Fruit fly (Drosophila melanogaster): Measurements from ENCODE around the gene Sirup.
A peak's percentile ranks its signal among the peaks of the same experiment; 100 is the strongest.

Gene Sirup

dm6 chr2L:7993984-7994854 is 4.5 kb upstream of the Sirup start, which contains the start of gene pes (continued):
- peak; percentile 92 for TF ChIP-seq cyc (GFP tag; optimal IDR thresholded peaks at IDR 0.05)
- TF ChIP-seq fd59A (GFP tag; optimal IDR thresholded peaks at IDR 0.05), result peak; percentile 9
- TF ChIP-seq Sox15 (GFP tag; optimal IDR thresholded peaks at IDR 0.05), result no peak
- peak; percentile 96 for TF ChIP-seq fkh (GFP tag; optimal IDR thresholded peaks at IDR 0.05)
- TF ChIP-seq Blimp-1 (GFP tag; optimal IDR thresholded peaks at IDR 0.05), result peak; percentile 84
- peak; percentile 81 for TF ChIP-seq CG16779 (tag; optimal IDR thresholded peaks at IDR 0.05)
- TF ChIP-seq Hr4 (GFP tag; optimal IDR thresholded peaks at IDR 0.05), result peak; percentile 93
- peak; percentile 34 for TF ChIP-seq dac (GFP tag; optimal IDR thresholded peaks at IDR 0.05)
- TF ChIP-seq achi (GFP tag; optimal IDR thresholded peaks at IDR 0.05), result peak; percentile 42
- TF ChIP-seq CG8632 (GFP tag; optimal IDR thresholded peaks at IDR 0.05), result peak; percentile 87

DNA sequence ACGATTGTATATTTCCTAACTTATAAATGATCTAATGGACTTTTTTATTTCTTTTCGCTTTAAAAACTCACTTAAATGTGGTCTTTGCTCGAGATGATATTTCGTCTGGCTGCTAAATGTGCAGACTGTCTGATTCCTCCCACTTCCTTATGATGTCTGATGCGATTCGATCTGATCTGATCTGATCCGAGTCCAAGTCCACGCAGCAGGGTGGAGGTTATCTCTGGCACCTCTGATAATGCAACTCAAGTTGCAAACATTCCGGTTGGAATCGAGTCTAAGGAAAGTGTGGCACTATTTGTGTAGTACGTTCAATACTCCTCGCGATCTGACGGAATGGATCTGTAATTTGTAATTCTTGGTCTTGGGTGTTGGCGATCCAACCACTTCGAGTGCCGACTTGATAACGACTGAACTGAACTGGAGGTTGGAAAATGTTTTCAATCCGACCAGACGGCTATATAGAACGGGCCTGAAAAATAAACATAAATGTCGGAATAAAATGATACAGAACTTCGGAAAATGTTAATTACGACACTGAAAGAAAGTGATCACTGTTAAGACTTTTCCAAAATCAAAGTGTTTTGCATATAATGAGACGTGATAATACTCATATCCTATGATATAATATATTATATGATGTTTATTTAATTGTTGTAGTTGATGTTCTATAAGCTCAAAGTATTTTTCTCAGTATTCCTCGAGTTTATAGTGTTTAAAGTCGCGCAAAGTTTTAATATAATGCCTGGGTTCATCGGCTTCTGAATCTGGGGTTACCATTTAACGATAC is 1.2 kb upstream of the Sirup start:
- TF ChIP-seq acj6 (GFP tag; optimal IDR thresholded peaks at IDR 0.05) (peak; percentile 34), CG15336 (GFP tag; IDR thresholded peaks at IDR 0.05) (0 out of 2 replicates have a peak, but pooled peaks have one; percentile 9), CG8119 (GFP tag; IDR thresholded peaks at IDR 0.05) (no peak), Eip78C (GFP tag) (peak; percentile 78), esn (GFP tag; optimal IDR thresholded peaks at IDR 0.05) (no peak), CG6792 (GFP tag; optimal IDR thresholded peaks at IDR 0.05) (peak; percentile 32), Sox14 (GFP tag; optimal IDR thresholded peaks at IDR 0.05) (no peak), Sox15 (GFP tag; optimal IDR thresholded peaks at IDR 0.05) (no peak), CG9139 (GFP tag; optimal IDR thresholded peaks at IDR 0.05) (peak; percentile 23), CG11762 (GFP tag; optimal IDR thresholded peaks at IDR 0.05; ENCODE audit: insufficient read depth) (peak; percentile 23), Blimp-1 (GFP tag; optimal IDR thresholded peaks at IDR 0.05) (no peak), OdsH (GFP tag; optimal IDR thresholded peaks at IDR 0.05) (peak; percentile 35), CG4318 (GFP tag; optimal IDR thresholded peaks at IDR 0.05) (no peak), Ets96B (tag; optimal IDR thresholded peaks at IDR 0.05) (peak; percentile 68), CG11294 (GFP tag; IDR thresholded peaks at IDR 0.05) (no peak), Hr38 (GFP tag; optimal IDR thresholded peaks at IDR 0.05) (no peak), CG10669 (GFP tag; optimal IDR thresholded peaks at IDR 0.05) (peak; percentile 56), CG3919 (GFP tag; optimal IDR thresholded peaks at IDR 0.05) (peak; percentile 13), CG1621 (tag; optimal IDR thresholded peaks at IDR 0.05) (peak; percentile 9), fd59A (GFP tag; optimal IDR thresholded peaks at IDR 0.05) (no peak), CG10631 (GFP tag; optimal IDR thresholded peaks at IDR 0.05) (no peak), ss (GFP tag; optimal IDR thresholded peaks at IDR 0.05) (peak in 1 of 2 experiments; percentile 50), CG16779 (tag; optimal IDR thresholded peaks at IDR 0.05) (no peak), spab (GFP tag; optimal IDR thresholded peaks at IDR 0.05) (peak; percentile 50), Hr39 (GFP tag; optimal IDR thresholded peaks at IDR 0.05) (no peak), dac (GFP tag; optimal IDR thresholded peaks at IDR 0.05) (no peak), Eip93F (GFP tag; optimal IDR thresholded peaks at IDR 0.05) (no peak), achi (GFP tag; optimal IDR thresholded peaks at IDR 0.05) (no peak), cyc (GFP tag; optimal IDR thresholded peaks at IDR 0.05) (no peak), Gug (GFP tag; IDR thresholded peaks at IDR 0.05) (0 out of 2 replicates have a peak, but pooled peaks have one; percentile 13), CG3032 (tag; optimal IDR thresholded peaks at IDR 0.05) (peak; percentile 49), vri (GFP tag; optimal IDR thresholded peaks at IDR 0.05) (no peak), Ets21C (GFP tag; optimal IDR thresholded peaks at IDR 0.05) (no peak), eg (GFP tag; IDR thresholded peaks at IDR 0.05) (peak; percentile 67), Smox (GFP tag; optimal IDR thresholded peaks at IDR 0.05) (no peak), CG11902 (GFP tag; optimal IDR thresholded peaks at IDR 0.05) (no peak), Met (GFP tag; optimal IDR thresholded peaks at IDR 0.05) (no peak), Eip75B (GFP tag; optimal IDR thresholded peaks at IDR 0.05) (no peak), CG6854 (GFP tag; optimal IDR thresholded peaks at IDR 0.05) (no peak), Hr4 (GFP tag; optimal IDR thresholded peaks at IDR 0.05) (peak; percentile 25), CG6276 (GFP tag; optimal IDR thresholded peaks at IDR 0.05) (peak; percentile 30), CG6163 (GFP tag; IDR thresholded peaks at IDR 0.05) (peak; percentile 39; the same call in 1 of the 3 replicates), CG8632 (GFP tag; optimal IDR thresholded peaks at IDR 0.05) (peak; percentile 12)
